Fruit fly (Drosophila melanogaster) whole organism, embryonic: Measurements from ENCODE around the gene Gen.
A peak's percentile ranks its signal among the peaks of the same experiment; 100 is the strongest.

ENCODE experiments used
- Antp ChIP-seq: fragments of 200-800 bp; sonication (Bioruptor generic); optimal IDR thresholded peaks from 3 replicates; lab custom pipeline; 2016; ENCODE audit warnings: missing biosample characterization, missing genetic modification characterization
- BtbVII ChIP-seq: fragments of 200-800 bp; sonication (Bioruptor generic); optimal IDR thresholded peaks from 3 replicates; lab custom pipeline; 2017; ENCODE audit warnings: missing biosample characterization, mild to moderate bottlenecking, missing genetic modification characterization
- CG1024 ChIP-seq: fragments of 200-800 bp; sonication (Bioruptor generic); IDR thresholded peaks from 2 replicates; pipeline ENCODE4 v1.3.6; 2022; ENCODE audit warnings: missing biosample characterization, missing genetic modification characterization
- CG11723 ChIP-seq: fragments of 200-800 bp; sonication (Bioruptor generic); optimal IDR thresholded peaks from 2 replicates; lab custom pipeline; 2017; ENCODE audit warnings: missing biosample characterization, mild to moderate bottlenecking, missing genetic modification characterization
- CG13424 ChIP-seq: fragments of 200-800 bp; sonication (Bioruptor generic); optimal IDR thresholded peaks from 2 replicates; lab custom pipeline; 2019; ENCODE audit warnings: missing biosample characterization, mild to moderate bottlenecking, missing genetic modification characterization, moderate library complexity
- CG17359 ChIP-seq: fragments of 200-800 bp; sonication (Bioruptor generic); optimal IDR thresholded peaks from 3 replicates; lab custom pipeline; 2018; ENCODE audit warnings: missing biosample characterization, mild to moderate bottlenecking, missing genetic modification characterization, moderate library complexity
- CG2116 ChIP-seq: fragments of 200-800 bp; sonication (Bioruptor generic); optimal IDR thresholded peaks from 3 replicates; lab custom pipeline; 2018; ENCODE audit warnings: missing biosample characterization, mild to moderate bottlenecking, missing genetic modification characterization
- CG30020 ChIP-seq: fragments of 200-800 bp; optimal IDR thresholded peaks from 2 replicates; lab custom pipeline; 2019; ENCODE audit warnings: missing biosample characterization, mild to moderate bottlenecking, missing genetic modification characterization, moderate library complexity
- CG30431 ChIP-seq: fragments of 200-800 bp; sonication (Bioruptor generic); optimal IDR thresholded peaks from 2 replicates; lab custom pipeline; 2017; ENCODE audit warnings: missing biosample characterization, missing genetic modification characterization
- CG34224 ChIP-seq: fragments of 200-800 bp; sonication (Bioruptor generic); IDR thresholded peaks from 3 replicates; pipeline ENCODE4 v1.3.6; 2022; ENCODE audit warnings: missing biosample characterization, missing genetic modification characterization; ENCODE audit not compliant: partially characterized antibody
- CG3995 ChIP-seq: fragments of 200-800 bp; sonication (Bioruptor generic); optimal IDR thresholded peaks from 3 replicates; lab custom pipeline; 2016; ENCODE audit warnings: missing biosample characterization, missing genetic modification characterization
- CG4424 ChIP-seq: fragments of 200-800 bp; sonication (Bioruptor generic); optimal IDR thresholded peaks from 3 replicates; lab custom pipeline; 2016; ENCODE audit warnings: missing biosample characterization, missing genetic modification characterization
- CG6654 ChIP-seq: fragments of 200-800 bp; sonication (Bioruptor generic); optimal IDR thresholded peaks from 2 replicates; lab custom pipeline; 2017; ENCODE audit warnings: missing biosample characterization, mild to moderate bottlenecking, missing genetic modification characterization
- CG7372 ChIP-seq: fragments of 200-800 bp; sonication (Bioruptor generic); IDR thresholded peaks from 2 replicates; pipeline ENCODE4 v1.3.6; 2022; ENCODE audit warnings: missing biosample characterization, missing genetic modification characterization
- CG9797 ChIP-seq: fragments of 200-800 bp; sonication (Bioruptor generic); optimal IDR thresholded peaks from 3 replicates; lab custom pipeline; 2018; ENCODE audit warnings: missing biosample characterization, mild to moderate bottlenecking, missing genetic modification characterization
- CkIIα-i1 ChIP-seq: fragments of 200-800 bp; sonication (Bioruptor generic); IDR thresholded peaks from 2 replicates; pipeline ENCODE4 v1.3.6; 2022; ENCODE audit warnings: missing biosample characterization, missing genetic modification characterization
- CoRest ChIP-seq: fragments of 200-800 bp; sonication (Bioruptor generic); optimal IDR thresholded peaks from 3 replicates; lab custom pipeline; 2018; ENCODE audit warnings: missing biosample characterization, mild to moderate bottlenecking, missing genetic modification characterization, moderate library complexity
- H15 ChIP-seq: fragments of 200-800 bp; sonication (Bioruptor generic); IDR thresholded peaks from 3 replicates; pipeline ENCODE4 v1.3.6; 2022; ENCODE audit warnings: missing biosample characterization, missing genetic modification characterization
- Hmr ChIP-seq: fragments of 200-800 bp; sonication (Bioruptor generic); optimal IDR thresholded peaks from 3 replicates; lab custom pipeline; 2017; ENCODE audit warnings: mild to moderate bottlenecking, missing biosample characterization, missing genetic modification reagents, missing genetic modification characterization
- NFAT ChIP-seq: fragments of 200-800 bp; sonication (Bioruptor generic); IDR thresholded peaks from 2 replicates; pipeline ENCODE4 v1.3.6; 2022; ENCODE audit warnings: missing biosample characterization, missing genetic modification characterization
- Nf-YA ChIP-seq: fragments of 200-800 bp; sonication (Bioruptor generic); IDR thresholded peaks from 2 replicates; pipeline ENCODE4 v1.3.6; 2022; ENCODE audit warnings: missing biosample characterization, missing genetic modification characterization
- Oli ChIP-seq: fragments of 200-800 bp; sonication (Bioruptor generic); optimal IDR thresholded peaks from 2 replicates; lab custom pipeline; 2018; ENCODE audit warnings: missing biosample characterization, mild to moderate bottlenecking, missing genetic modification characterization, moderate library complexity
- Poxn ChIP-seq: fragments of 200-800 bp; sonication (Bioruptor generic); IDR thresholded peaks from 2 replicates; pipeline ENCODE4 v1.3.6; 2022; ENCODE audit warnings: missing biosample characterization, missing genetic modification characterization
- Sox100B ChIP-seq: fragments of 200-800 bp; sonication (Bioruptor generic); optimal IDR thresholded peaks from 3 replicates; lab custom pipeline; 2018; ENCODE audit warnings: missing biosample characterization, mild to moderate bottlenecking, missing genetic modification characterization
- Stat92E ChIP-seq, 3 experiments: fragments of >200 bp in 2 of 3; fragments of 200-800 bp in 1 of 3; sonication (Bioruptor generic) in 1 of 3; optimal IDR thresholded peaks; 2 replicates each; lab custom pipeline; 2017 to 2019; ENCODE audit warnings: missing biosample characterization in 3 of 3, missing genetic modification characterization in 3 of 3, mild to moderate bottlenecking in 1 of 3, moderate library complexity in 1 of 3
- YL-1 ChIP-seq: fragments of 200-800 bp; sonication (Bioruptor generic); optimal IDR thresholded peaks from 3 replicates; lab custom pipeline; 2017; ENCODE audit warnings: missing biosample characterization, mild to moderate bottlenecking, missing genetic modification characterization
- ab ChIP-seq: fragments of 200-800 bp; sonication (Bioruptor generic); optimal IDR thresholded peaks from 2 replicates; lab custom pipeline; 2016; ENCODE audit warnings: missing biosample characterization, missing genetic modification characterization
- ara ChIP-seq: fragments of 200-800 bp; sonication (Bioruptor generic); IDR thresholded peaks from 2 replicates; pipeline ENCODE4 v1.3.6; 2022; ENCODE audit warnings: missing biosample characterization, missing genetic modification characterization
- az2 ChIP-seq: fragments of 200-800 bp; sonication (Bioruptor generic); optimal IDR thresholded peaks from 3 replicates; lab custom pipeline; 2016; ENCODE audit warnings: missing biosample characterization, missing genetic modification characterization
- bab2 ChIP-seq: fragments of 200-800 bp; sonication (Bioruptor generic); optimal IDR thresholded peaks from 2 replicates; lab custom pipeline; 2016; ENCODE audit warnings: missing biosample characterization, missing genetic modification characterization
- br ChIP-seq: fragments of >200 bp; optimal IDR thresholded peaks from 2 replicates; lab custom pipeline; 2017
- chif ChIP-seq, 2 experiments: fragments of 200-800 bp; sonication (Bioruptor generic); optimal IDR thresholded peaks; 3 replicates each; lab custom pipeline; 2016; ENCODE audit warnings: missing biosample characterization in 2 of 2, missing genetic modification characterization in 2 of 2
- dati ChIP-seq: fragments of 200-800 bp; sonication (Bioruptor generic); IDR thresholded peaks from 2 replicates; pipeline ENCODE4 v1.3.6; 2022; ENCODE audit warnings: missing biosample characterization, missing genetic modification characterization
- esg ChIP-seq: fragments of 200-800 bp; sonication (Bioruptor generic); conservative IDR thresholded peaks from 2 replicates; pipeline ENCODE4 v1.3.6; 2022; ENCODE audit warnings: missing biosample characterization, missing genetic modification characterization
- eve ChIP-seq, 2 experiments: fragments of >200 bp; optimal IDR thresholded peaks; 2 replicates each; lab custom pipeline; 2017; ENCODE audit warnings: missing biosample characterization in 2 of 2, missing genetic modification characterization in 2 of 2
- eyg ChIP-seq: fragments of 200-800 bp; sonication (Bioruptor generic); optimal IDR thresholded peaks from 3 replicates; lab custom pipeline; 2016; ENCODE audit warnings: missing biosample characterization, missing genetic modification characterization
- fd3F ChIP-seq: fragments of 200-800 bp; sonication (Bioruptor generic); optimal IDR thresholded peaks from 2 replicates; lab custom pipeline; 2018; ENCODE audit warnings: missing biosample characterization, mild to moderate bottlenecking, missing genetic modification characterization, moderate library complexity
- fru ChIP-seq: fragments of >200 bp; optimal IDR thresholded peaks from 2 replicates; lab custom pipeline; 2017
- fu2 ChIP-seq: fragments of 200-800 bp; sonication (Bioruptor generic); optimal IDR thresholded peaks from 2 replicates; lab custom pipeline; 2016; ENCODE audit warnings: missing biosample characterization, missing genetic modification characterization
- h ChIP-seq: fragments of >200 bp; optimal IDR thresholded peaks from 2 replicates; lab custom pipeline; 2017
- hkb ChIP-seq, 2 experiments: fragments of 200-800 bp in 1 of 2; fragments of >200 bp in 1 of 2; sonication (Bioruptor generic) in 1 of 2; IDR thresholded peaks in 1 of 2; optimal IDR thresholded peaks in 1 of 2; 2 replicates each; pipeline versions ENCODE4 v1.3.6 to Lab custom; 2017 to 2022; ENCODE audit warnings: missing biosample characterization in 1 of 2, missing genetic modification characterization in 1 of 2
- hth ChIP-seq: fragments of >200 bp; optimal IDR thresholded peaks from 2 replicates; lab custom pipeline; 2017; ENCODE audit warnings: inconsistent platforms
- lbe ChIP-seq: fragments of 200-800 bp; sonication (Bioruptor generic); optimal IDR thresholded peaks from 2 replicates; lab custom pipeline; 2016; ENCODE audit warnings: missing biosample characterization, mild to moderate bottlenecking, missing genetic modification characterization
- mam ChIP-seq: fragments of 200-800 bp; sonication (Bioruptor generic); optimal IDR thresholded peaks from 3 replicates; lab custom pipeline; 2016; ENCODE audit warnings: missing biosample characterization, missing genetic modification characterization
- mirr ChIP-seq: fragments of 200-800 bp; sonication (Bioruptor generic); optimal IDR thresholded peaks from 3 replicates; lab custom pipeline; 2018; ENCODE audit warnings: missing biosample characterization, mild to moderate bottlenecking, missing genetic modification characterization
- nom ChIP-seq: fragments of 200-800 bp; sonication (Bioruptor generic); optimal IDR thresholded peaks from 2 replicates; lab custom pipeline; 2017; ENCODE audit warnings: missing biosample characterization, missing genetic modification characterization, mild to moderate bottlenecking, moderate library complexity, missing genetic modification reagents
- row ChIP-seq: fragments of 200-800 bp; sonication (Bioruptor generic); IDR thresholded peaks from 3 replicates; pipeline ENCODE4 v1.3.6; 2022; ENCODE audit warnings: missing biosample characterization, missing genetic modification characterization
- sens-2 ChIP-seq: fragments of 200-800 bp; sonication (Bioruptor generic); IDR thresholded peaks from 2 replicates; pipeline ENCODE4 v1.3.6; 2022; ENCODE audit warnings: missing biosample characterization, missing genetic modification characterization
- seq ChIP-seq: fragments of 200-800 bp; sonication (Bioruptor generic); IDR thresholded peaks from 2 replicates; pipeline ENCODE4 v1.3.6; 2022; ENCODE audit warnings: missing biosample characterization, missing genetic modification characterization
- tin ChIP-seq: fragments of 200-800 bp; sonication (Bioruptor generic); optimal IDR thresholded peaks from 3 replicates; lab custom pipeline; 2016; ENCODE audit warnings: missing biosample characterization, missing genetic modification characterization
- twi ChIP-seq: fragments of 200-800 bp; optimal IDR thresholded peaks from 2 replicates; lab custom pipeline; 2019; ENCODE audit warnings: missing biosample characterization, mild to moderate bottlenecking, missing genetic modification characterization, moderate library complexity
- vfl ChIP-seq: fragments of 200-800 bp; sonication (Bioruptor generic); optimal IDR thresholded peaks from 2 replicates; lab custom pipeline; 2016; ENCODE audit warnings: missing biosample characterization, missing genetic modification characterization
- vnd ChIP-seq: fragments of 200-800 bp; sonication (Bioruptor generic); IDR thresholded peaks from 3 replicates; pipeline ENCODE4 v1.3.6; 2022; ENCODE audit warnings: missing biosample characterization, missing genetic modification characterization; ENCODE audit not compliant: partially characterized antibody

The Gen gene

DNA sequence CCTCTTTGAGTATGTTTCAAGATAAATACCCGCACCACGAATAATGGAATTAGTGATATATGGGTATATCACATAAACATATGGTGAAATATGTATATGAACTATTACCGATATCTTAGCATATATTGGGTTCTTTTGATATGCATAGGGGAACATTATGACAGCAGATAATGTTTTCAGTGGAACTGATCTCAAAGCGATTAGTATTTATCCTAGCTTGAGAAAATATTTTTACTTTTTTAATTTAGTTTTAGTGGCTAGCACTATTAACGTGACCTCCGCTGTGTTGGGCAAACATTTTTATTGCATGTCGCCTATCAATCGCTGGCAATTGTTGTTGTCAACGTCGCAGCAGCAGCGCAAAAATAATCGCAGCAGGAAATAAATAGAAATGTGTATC lies 36.2 kb upstream of the Gen start (continued):
- TF ChIP-seq CG9797 (GFP tag; lab: Kevin White, UChicago) (no peak), ara (GFP tag; lab: Robert Waterston, UW) (no peak), CG13424 (tag; lab: Kevin White, UChicago) (no peak), fru (lab: Kevin White, UChicago) (no peak), dati (no peak), chif (GFP tag; optimal IDR thresholded peaks at IDR 0.05; lab: Kevin White, UChicago) (no peak), ab (GFP tag; lab: Kevin White, UChicago) (no peak), CG30431 (no peak), CG3995 (GFP tag; lab: Kevin White, UChicago) (no peak), CG34224 (GFP tag; lab: Robert Waterston, UW) (no peak), Sox100B (GFP tag; lab: Kevin White, UChicago) (peak; percentile 16), fu2 (GFP tag; lab: Kevin White, UChicago) (no peak), YL-1 (GFP tag; lab: Kevin White, UChicago) (no peak), CG17359 (no peak), Oli (tag; lab: Kevin White, UChicago) (peak; percentile 57), tin (GFP tag; lab: Kevin White, UChicago) (no peak), Antp (GFP tag; lab: Kevin White, UChicago) (no peak), H15 (GFP tag; lab: Robert Waterston, UW) (no peak), vnd (GFP tag; lab: Robert Waterston, UW) (no peak), CG7372 (GFP tag; lab: Robert Waterston, UW) (no peak), fd3F (GFP tag; lab: Kevin White, UChicago) (no peak), hkb (optimal IDR thresholded peaks at IDR 0.05; lab: Kevin White, UChicago) (no peak), hkb (GFP tag; IDR thresholded peaks at IDR 0.05; lab: Robert Waterston, UW) (0 out of 2 replicates have a peak, but pooled peaks have one; percentile 14), eyg (GFP tag; lab: Kevin White, UChicago) (no peak), Nf-YA (no peak), seq (GFP tag; lab: Robert Waterston, UW) (0 out of 2 replicates have a peak, but pooled peaks have one; percentile 27), hth (no peak), sens-2 (no peak), CG2116 (GFP tag; lab: Kevin White, UChicago) (no peak), Poxn (GFP tag; lab: Robert Waterston, UW) (no peak), br (lab: Kevin White, UChicago) (no peak), esg (no peak; the same call in 1 of the 2 replicates), mirr (GFP tag; lab: Kevin White, UChicago) (no peak), twi (tag; lab: Kevin White, UChicago) (peak; percentile 34), mam (GFP tag; lab: Kevin White, UChicago) (peak; percentile 26), CkIIα-i1 (GFP tag; lab: Robert Waterston, UW) (no peak), eve (GFP tag; optimal IDR thresholded peaks at IDR 0.05; lab: Kevin White, UChicago) (peak in 1 of 2 experiments; percentile 5), row (GFP tag; lab: Robert Waterston, UW) (peak; percentile 37; the same call in 1 of the 3 replicates), lbe (GFP tag; lab: Kevin White, UChicago) (no peak), CG11723 (GFP tag; lab: Kevin White, UChicago) (no peak), Hmr (no peak), CG4424 (GFP tag; lab: Kevin White, UChicago) (no peak), CG1024 (GFP tag; lab: Robert Waterston, UW) (no peak), BtbVII (GFP tag; lab: Kevin White, UChicago) (no peak), NFAT (GFP tag; lab: Robert Waterston, UW) (no peak), CG6654 (GFP tag; lab: Kevin White, UChicago) (no peak), h (lab: Kevin White, UChicago) (no peak), vfl (GFP tag; lab: Kevin White, UChicago) (no peak), Stat92E (GFP tag; optimal IDR thresholded peaks at IDR 0.05; lab: Kevin White, UChicago) (no peak), CoRest (tag; lab: Kevin White, UChicago) (peak; percentile 15), nom (no peak), az2 (GFP tag; lab: Kevin White, UChicago) (no peak), bab2 (no peak), CG30020 (tag; lab: Kevin White, UChicago) (no peak)
